Worm (Caenorhabditis elegans): ENCODE measurements around the gene H38K22.7.

The H38K22.7 gene

DNA sequence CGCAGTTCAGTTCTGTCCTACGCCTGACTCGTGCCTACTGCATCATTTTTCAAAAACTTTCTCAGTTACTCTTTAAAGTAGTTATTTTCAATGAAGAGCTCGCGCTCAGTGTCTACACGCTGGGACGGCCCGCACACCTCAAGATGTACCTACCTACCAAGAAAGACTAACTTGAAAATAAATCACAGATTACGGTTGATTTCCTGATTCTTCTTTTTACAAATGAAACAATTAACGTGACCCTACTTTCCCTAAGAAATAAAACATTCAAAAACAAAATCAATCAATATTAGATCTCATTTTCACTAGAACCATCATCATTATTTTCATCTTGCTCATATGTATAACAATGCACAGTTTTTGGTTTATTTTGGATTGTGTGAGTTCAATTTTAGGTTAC is at the start of gene H38K22.7:
Gene H38K22.7, plus strand, starts transcription at position 301 of the 400 bp plus-strand sequence.
- TF ChIP-seq B0310.2 (tag; optimal IDR thresholded peaks at IDR 0.05) (no peak), ceh-36 (tag; optimal IDR thresholded peaks at IDR 0.05) (no peak), hmbx-1 (tag; optimal IDR thresholded peaks at IDR 0.05) (no peak), ama-1 (optimal IDR thresholded peaks at IDR 0.05) (no peak), flt-1 (GFP tag; IDR thresholded peaks at IDR 0.05) (no peak), tra-4 (tag; optimal IDR thresholded peaks at IDR 0.05) (no peak), scrt-1 (GFP tag; IDR thresholded peaks at IDR 0.05) (no peak), sea-1 (GFP tag; conservative IDR thresholded peaks at IDR 0.05) (no peak), pes-1 (GFP tag; IDR thresholded peaks at IDR 0.05) (no peak), tbx-11 (GFP tag; IDR thresholded peaks at IDR 0.05) (no peak), ets-7 (tag; optimal IDR thresholded peaks at IDR 0.05) (no peak), F13C5.2 (tag; optimal IDR thresholded peaks at IDR 0.05) (no peak), hmg-4 (GFP tag; optimal IDR thresholded peaks at IDR 0.05) (no peak)

DNA sequence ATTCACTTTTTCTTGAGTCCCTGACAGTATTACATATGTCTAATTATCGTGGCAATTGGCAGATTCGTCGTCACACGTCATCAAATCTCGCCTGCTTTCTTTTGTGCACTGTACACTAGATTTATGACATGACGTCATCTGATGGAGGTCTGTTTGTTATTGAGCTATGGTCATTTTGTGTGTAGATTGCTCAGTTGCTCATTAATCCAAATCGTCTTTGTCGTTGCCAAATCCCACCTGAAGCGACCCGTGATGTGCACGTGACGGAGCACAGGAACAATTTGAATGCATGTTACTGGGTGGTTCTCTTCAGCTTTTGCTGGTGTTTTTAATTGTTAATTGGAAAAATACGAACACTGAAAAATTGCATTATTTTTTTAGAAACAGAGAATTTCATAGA is 48.6 kb upstream of the H38K22.7 start:
- TF ChIP-seq scrt-1 (GFP tag; IDR thresholded peaks at IDR 0.05) (no peak), hnd-1 (tag; optimal IDR thresholded peaks at IDR 0.05) (no peak), ama-1 (optimal IDR thresholded peaks at IDR 0.05) (no peak), F13C5.2 (tag; optimal IDR thresholded peaks at IDR 0.05) (no peak), ceh-36 (tag; optimal IDR thresholded peaks at IDR 0.05) (peak; percentile 69), tbx-11 (GFP tag; IDR thresholded peaks at IDR 0.05) (no peak), ceh-13 (GFP tag; optimal IDR thresholded peaks at IDR 0.05) (no peak)

DNA sequence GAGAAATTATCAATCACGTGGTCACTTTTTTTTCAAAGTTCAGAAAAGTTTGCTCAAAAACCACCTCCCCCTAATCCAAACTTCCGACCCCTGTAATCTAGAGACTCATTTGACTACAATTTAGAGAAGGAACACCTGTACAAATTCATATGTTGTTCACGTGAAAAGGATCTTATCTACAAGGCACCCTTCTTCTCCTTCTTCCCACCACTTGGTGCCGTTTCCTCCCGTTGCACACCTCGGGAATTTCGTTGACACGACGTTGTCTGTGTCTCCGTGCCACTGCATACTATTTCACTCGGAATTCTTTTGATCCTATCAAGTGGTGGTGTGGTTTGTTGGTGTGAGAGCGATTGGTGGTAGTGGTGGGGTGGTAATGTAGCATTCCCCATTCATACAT is 47.0 kb upstream of the H38K22.7 start:
- TF ChIP-seq hmg-4 (GFP tag; optimal IDR thresholded peaks at IDR 0.05) (peak; percentile 26), B0310.2 (tag; optimal IDR thresholded peaks at IDR 0.05) (no peak)

DNA sequence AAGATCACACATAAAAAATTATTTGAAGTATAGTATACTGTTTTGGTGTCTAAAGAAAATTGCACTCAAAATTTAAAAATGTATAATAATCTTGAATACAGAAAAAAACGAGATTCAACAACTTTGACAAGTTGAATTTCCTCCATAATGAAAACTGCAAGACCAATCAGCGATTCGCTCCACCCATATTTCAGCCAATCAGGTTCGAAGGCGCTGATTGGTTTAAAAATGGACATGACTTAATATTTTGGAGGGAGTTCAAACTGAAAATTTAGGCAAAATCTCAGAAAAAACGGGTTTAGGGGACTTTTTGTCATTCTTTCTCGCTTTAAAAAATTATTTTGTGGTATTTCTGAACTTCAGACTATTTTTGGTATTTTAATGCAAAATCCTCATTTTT is 45.8 kb upstream of the H38K22.7 start:
- no peak for TF ChIP-seq ceh-13 (GFP tag; optimal IDR thresholded peaks at IDR 0.05)
- no peak; the same call in 1 of the 2 replicates for TF ChIP-seq tbx-37 (GFP tag; conservative IDR thresholded peaks at IDR 0.05)
- no peak for TF ChIP-seq hmbx-1 (tag; optimal IDR thresholded peaks at IDR 0.05)
- TF ChIP-seq ama-1 (optimal IDR thresholded peaks at IDR 0.05), result peak; percentile 41
- TF ChIP-seq sea-1 (GFP tag; conservative IDR thresholded peaks at IDR 0.05), result no peak

DNA sequence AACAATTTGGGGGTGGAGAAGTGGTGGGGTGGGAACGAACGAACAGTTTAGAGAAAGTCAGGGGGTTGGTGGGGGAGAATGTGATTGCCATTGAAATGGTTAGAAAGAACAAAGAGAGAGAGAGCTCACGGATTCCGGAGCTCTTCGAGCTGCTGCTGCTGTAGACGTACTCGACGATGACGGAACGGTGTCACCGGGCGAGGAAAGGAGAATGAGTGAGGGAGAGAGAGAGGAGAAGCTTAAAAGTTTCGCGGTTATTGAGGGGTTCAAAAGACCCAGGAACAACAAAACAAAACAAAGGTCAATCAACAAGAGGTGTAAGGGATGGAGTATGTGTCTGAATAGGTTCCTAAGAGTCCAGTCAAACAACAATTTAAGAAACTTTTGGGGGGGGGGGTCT is 45.2 kb upstream of the H38K22.7 start:
- TF ChIP-seq pes-1 (GFP tag; IDR thresholded peaks at IDR 0.05) (no peak), ama-1 (optimal IDR thresholded peaks at IDR 0.05) (peak; percentile 94)

DNA sequence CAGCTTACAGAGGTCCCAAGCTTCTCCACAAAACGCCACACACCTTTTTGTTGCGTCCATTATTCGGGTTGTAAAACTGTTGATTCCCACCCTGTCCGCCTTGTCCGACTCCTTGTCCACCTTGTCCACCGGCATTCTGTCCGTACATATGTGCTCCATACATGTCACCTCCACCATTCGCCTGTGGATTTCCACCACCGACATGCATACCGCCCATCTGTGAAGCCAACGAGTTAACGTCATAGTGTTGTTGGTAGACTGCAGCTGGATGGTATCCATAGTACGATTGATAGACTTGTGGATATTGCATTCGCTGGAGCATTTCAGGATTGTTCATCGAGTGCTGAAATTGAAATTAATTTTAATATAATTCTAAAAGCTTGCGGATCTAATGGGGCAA is 43.7 kb upstream of the H38K22.7 start:
- TF ChIP-seq ama-1 (optimal IDR thresholded peaks at IDR 0.05) (peak; percentile 11), B0310.2 (tag; optimal IDR thresholded peaks at IDR 0.05) (no peak)

DNA sequence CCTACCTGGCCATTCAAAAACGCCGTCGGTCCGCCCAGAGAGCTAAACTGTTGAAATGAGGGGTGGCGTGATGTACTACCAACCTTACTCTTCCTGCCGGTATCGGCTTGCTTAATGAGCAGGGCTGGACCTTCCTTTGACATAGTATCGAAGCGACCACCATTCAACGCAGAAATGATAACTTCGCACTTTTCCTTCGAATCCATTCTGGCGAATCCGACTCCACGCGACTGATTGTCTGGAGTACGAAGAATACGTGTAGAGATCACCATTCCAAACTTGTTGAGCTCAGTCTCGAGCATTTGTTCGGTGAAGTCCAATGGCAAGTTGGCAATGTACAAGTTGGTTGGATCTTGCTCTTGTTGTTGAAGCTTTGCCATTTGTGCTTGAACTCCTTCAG is 43.3 kb upstream of the H38K22.7 start:
- TF ChIP-seq tbx-11 (GFP tag; IDR thresholded peaks at IDR 0.05), result no peak
- no peak for TF ChIP-seq ceh-13 (GFP tag; optimal IDR thresholded peaks at IDR 0.05)
- no peak for TF ChIP-seq ets-7 (tag; optimal IDR thresholded peaks at IDR 0.05)
- no peak for TF ChIP-seq flt-1 (GFP tag; IDR thresholded peaks at IDR 0.05)
- TF ChIP-seq scrt-1 (GFP tag; IDR thresholded peaks at IDR 0.05), result no peak
- no peak for TF ChIP-seq tbx-37 (GFP tag; conservative IDR thresholded peaks at IDR 0.05)
- TF ChIP-seq F13C5.2 (tag; optimal IDR thresholded peaks at IDR 0.05), result no peak
- TF ChIP-seq sea-1 (GFP tag; conservative IDR thresholded peaks at IDR 0.05), result no peak
- TF ChIP-seq aly-1 (tag; optimal IDR thresholded peaks at IDR 0.05), result no peak
- TF ChIP-seq B0310.2 (tag; optimal IDR thresholded peaks at IDR 0.05), result no peak
- no peak for TF ChIP-seq hmbx-1 (tag; optimal IDR thresholded peaks at IDR 0.05)
- TF ChIP-seq ceh-36 (tag; optimal IDR thresholded peaks at IDR 0.05), result no peak
- no peak for TF ChIP-seq hnd-1 (tag; optimal IDR thresholded peaks at IDR 0.05)
- no peak for TF ChIP-seq ama-1 (optimal IDR thresholded peaks at IDR 0.05)
- no peak for TF ChIP-seq tra-4 (tag; optimal IDR thresholded peaks at IDR 0.05)
- TF ChIP-seq pes-1 (GFP tag; IDR thresholded peaks at IDR 0.05), result no peak
- no peak for TF ChIP-seq hmg-4 (GFP tag; optimal IDR thresholded peaks at IDR 0.05)

DNA sequence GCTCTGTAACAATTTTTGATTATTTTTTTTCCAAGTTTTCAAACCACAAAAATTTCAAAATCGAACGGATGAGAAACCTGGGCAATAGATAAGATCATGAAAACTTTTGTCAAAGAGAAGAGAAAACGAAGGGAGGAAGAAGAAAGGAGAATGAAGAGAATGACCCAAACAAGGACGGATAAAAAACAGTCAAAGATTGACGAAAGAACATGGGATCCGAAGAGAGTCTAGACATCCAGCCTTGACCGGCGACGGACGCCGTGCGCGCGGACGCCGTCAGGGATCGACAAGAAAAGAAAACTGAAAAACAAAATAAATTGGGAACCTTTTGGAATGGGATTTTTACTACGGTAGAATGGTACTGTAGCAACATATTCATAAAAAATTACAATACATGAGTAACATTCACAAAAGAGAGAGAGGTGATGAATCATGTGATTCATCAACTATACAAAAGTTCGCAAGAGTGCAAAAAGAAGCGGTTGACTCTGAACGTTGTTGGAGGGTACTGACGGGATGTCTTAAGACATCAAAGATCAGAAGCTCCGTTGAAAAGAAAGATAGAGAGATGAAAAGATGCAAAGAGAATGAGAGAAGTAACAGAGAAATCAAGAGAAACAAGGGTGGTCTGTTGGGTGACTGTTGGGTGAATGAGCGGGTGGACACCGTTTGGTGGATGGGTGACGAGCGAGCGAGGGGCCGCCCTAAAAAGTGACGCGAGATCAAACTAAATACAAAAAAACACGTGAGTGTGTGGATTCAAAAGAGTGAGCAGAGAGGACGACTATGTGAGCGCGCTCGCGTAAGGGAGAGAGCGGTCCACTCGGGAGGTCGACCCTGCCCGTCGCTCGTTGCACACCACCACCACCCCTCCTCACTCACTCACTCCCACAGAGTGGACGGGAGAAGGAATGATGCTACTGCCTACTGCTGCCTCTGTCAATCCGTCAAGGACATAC is 41.0 kb upstream of the H38K22.7 start, which contains the start of gene sup-26:
Gene sup-26, minus strand, starts transcription at position 10 of the 959 bp plus-strand sequence.
- TF ChIP-seq hnd-1 (tag; optimal IDR thresholded peaks at IDR 0.05) (no peak), tra-4 (tag; optimal IDR thresholded peaks at IDR 0.05) (peak; percentile 13), F13C5.2 (tag; optimal IDR thresholded peaks at IDR 0.05) (peak; percentile 60), B0310.2 (tag; optimal IDR thresholded peaks at IDR 0.05) (peak; percentile 41), ets-7 (tag; optimal IDR thresholded peaks at IDR 0.05) (peak; percentile 31), ama-1 (optimal IDR thresholded peaks at IDR 0.05) (no peak), sea-1 (GFP tag; conservative IDR thresholded peaks at IDR 0.05) (peak; percentile 83; the same call in 1 of the 2 replicates), aly-1 (tag; optimal IDR thresholded peaks at IDR 0.05) (peak; percentile 78), tbx-11 (GFP tag; IDR thresholded peaks at IDR 0.05) (no peak), ceh-13 (GFP tag; optimal IDR thresholded peaks at IDR 0.05) (no peak), tbx-37 (GFP tag; conservative IDR thresholded peaks at IDR 0.05) (no peak), scrt-1 (GFP tag; IDR thresholded peaks at IDR 0.05) (peak; percentile 51; the same call in 1 of the 2 replicates), flt-1 (GFP tag; IDR thresholded peaks at IDR 0.05) (no peak; the same call in 1 of the 2 replicates), ceh-36 (tag; optimal IDR thresholded peaks at IDR 0.05) (no peak), hmg-4 (GFP tag; optimal IDR thresholded peaks at IDR 0.05) (peak; percentile 80), hmbx-1 (tag; optimal IDR thresholded peaks at IDR 0.05) (no peak), pes-1 (GFP tag; IDR thresholded peaks at IDR 0.05) (peak; percentile 49; the same call in 1 of the 2 replicates)

Measured in whole organism, early embryonic.